Worm (Caenorhabditis elegans): Measurements from ENCODE around the gene snr-1.
"Not testable (repeated sequence)": the region's sequence is repeated elsewhere in the genome, so short reads cannot be mapped to it uniquely, and the experiment has no call there.

The snr-1 gene

ce11 chrIV:17058489-17059121, 29.2 kb upstream of the snr-1 start:
- TF ChIP-seq pbrm-1 (GFP tag; IDR thresholded peaks at IDR 0.05) (peak; percentile 58; the same call in 1 of the 2 replicates), snpc-4 (GFP tag; optimal IDR thresholded peaks at IDR 0.05) (peak; percentile 37), snpc-4 (tag; optimal IDR thresholded peaks at IDR 0.05) (peak in 3 of 4 experiments; percentile 68 to 95 (median 85)), attf-6 (GFP tag; IDR thresholded peaks at IDR 0.05) (peak; percentile 91)

ce11 chrIV:17063700-17064099, 24.1 kb upstream of the snr-1 start, which contains the start of gene Y116A8C.467:
Y116A8C.467 (minus strand) TSS chrIV:17063800.
- TF ChIP-seq Y53G8AR.9 (GFP tag; conservative IDR thresholded peaks at IDR 0.05); D2030.7 (GFP tag; IDR thresholded peaks at IDR 0.05); snpc-4 (GFP tag; optimal IDR thresholded peaks at IDR 0.05); snpc-4 (tag; optimal IDR thresholded peaks at IDR 0.05): not testable (repeated sequence)

ce11 chrIV:17064937-17065336, 22.9 kb upstream of the snr-1 start, which contains the start of gene Y116A8C.465:
Y116A8C.465 (plus strand) TSS chrIV:17065237.
- TF ChIP-seq ztf-25 (GFP tag; IDR thresholded peaks at IDR 0.05); ztf-3 (GFP tag; optimal IDR thresholded peaks at IDR 0.05); dox-1 (GFP tag; IDR thresholded peaks at IDR 0.05): not testable (repeated sequence)

- TF ChIP-seq sea-2 (GFP tag; IDR thresholded peaks at IDR 0.05); lsy-27 (tag; optimal IDR thresholded peaks at IDR 0.05; ENCODE audit: borderline replicate concordance, insufficient read depth); rec-8 (tag; optimal IDR thresholded peaks at IDR 0.05): not testable (repeated sequence)
Measured at ce11 chrIV:17070791-17071190, 17.1 kb upstream of the snr-1 start, which contains the start of gene Y116A8C.24. Y116A8C.24 (minus strand) TSS chrIV:17070891.

ce11 chrIV:17076000-17076399, 11.8 kb upstream of the snr-1 start:
- peak; percentile 31; the same call in 1 of the 2 replicates for TF ChIP-seq attf-6 (GFP tag; IDR thresholded peaks at IDR 0.05)
- TF ChIP-seq hsf-1 (GFP tag; IDR thresholded peaks at IDR 0.05) = peak; percentile 96

- TF ChIP-seq snpc-4 (GFP tag; optimal IDR thresholded peaks at IDR 0.05) = no peak
- peak in 1 of 4 experiments; percentile 15 for TF ChIP-seq snpc-4 (tag; optimal IDR thresholded peaks at IDR 0.05)
- 0 out of 2 replicates have a peak, but pooled peaks have one; percentile 24 for TF ChIP-seq attf-6 (GFP tag; IDR thresholded peaks at IDR 0.05)
- no peak for TF ChIP-seq F49E8.2 (tag; optimal IDR thresholded peaks at IDR 0.05; ENCODE audit: insufficient read depth)
Measured at ce11 chrIV:17078649-17079048, 9.2 kb upstream of the snr-1 start, which contains the start of gene Y116A8C.25. Y116A8C.25 (minus strand) TSS chrIV:17078749.

ce11 chrIV:17084317-17084716, 3.5 kb upstream of the snr-1 start:
- TF ChIP-seq ceh-100 (GFP tag; IDR thresholded peaks at IDR 0.05) (peak; percentile 69; the same call in 1 of the 2 replicates), attf-6 (GFP tag; IDR thresholded peaks at IDR 0.05) (peak; percentile 40; the same call in 1 of the 2 replicates), mcd-1 (GFP tag; IDR thresholded peaks at IDR 0.05) (peak; percentile 47; the same call in 1 of the 2 replicates), snpc-4 (GFP tag; optimal IDR thresholded peaks at IDR 0.05) (no peak), snpc-4 (tag; optimal IDR thresholded peaks at IDR 0.05) (peak in 3 of 4 experiments; percentile 22 to 74 (median 30)), ceh-40 (GFP tag; IDR thresholded peaks at IDR 0.05) (no peak), F37B4.10 (GFP tag; IDR thresholded peaks at IDR 0.05) (no peak)

- no peak for TF ChIP-seq Y56A3A.18 (GFP tag; IDR thresholded peaks at IDR 0.05)
- no peak for TF ChIP-seq K12H6.12 (tag; optimal IDR thresholded peaks at IDR 0.05)
- no peak for TF ChIP-seq ztf-22 (GFP tag; optimal IDR thresholded peaks at IDR 0.05)
- TF ChIP-seq attf-6 (GFP tag; IDR thresholded peaks at IDR 0.05) = peak; percentile 86
- TF ChIP-seq ceh-100 (GFP tag; IDR thresholded peaks at IDR 0.05) = peak; percentile 84
- no peak for TF ChIP-seq egl-18 (GFP tag; IDR thresholded peaks at IDR 0.05)
- no peak for TF ChIP-seq pbrm-1 (GFP tag; IDR thresholded peaks at IDR 0.05)
- TF ChIP-seq fkh-3 (tag; optimal IDR thresholded peaks at IDR 0.05) = no peak
- TF ChIP-seq him-1 (tag; optimal IDR thresholded peaks at IDR 0.05) = no peak
- no peak for TF ChIP-seq ets-4 (GFP tag; optimal IDR thresholded peaks at IDR 0.05)
- TF ChIP-seq F39B2.1 (GFP tag; IDR thresholded peaks at IDR 0.05) = no peak
- TF ChIP-seq F52B5.7 (tag; optimal IDR thresholded peaks at IDR 0.05) = no peak
- TF ChIP-seq ztf-18 (tag; optimal IDR thresholded peaks at IDR 0.05) = no peak
- peak; percentile 9 for TF ChIP-seq lin-54 (GFP tag; optimal IDR thresholded peaks at IDR 0.05)
- no peak for TF ChIP-seq nhr-27 (tag; optimal IDR thresholded peaks at IDR 0.05)
- peak; percentile 43; the same call in 1 of the 2 replicates for TF ChIP-seq D2030.7 (GFP tag; IDR thresholded peaks at IDR 0.05)
- TF ChIP-seq gei-17 (GFP tag; optimal IDR thresholded peaks at IDR 0.05) = no peak
- no peak for TF ChIP-seq attf-3 (GFP tag; conservative IDR thresholded peaks at IDR 0.05)
Measured at ce11 chrIV:17084839-17085238, 3.0 kb upstream of the snr-1 start.

All from whole organism, young adult.